Worm (Caenorhabditis elegans) whole organism, mixed stage, embryonic: ENCODE data around the gene spp-8.

Experiments
- blmp-1 ChIP-seq: fragments of 150-350 bp; optimal IDR thresholded peaks from 2 replicates; lab custom pipeline; 2014; ENCODE audit warnings: missing biosample characterization, missing genetic modification characterization
- ces-1 ChIP-seq: fragments of 150-350 bp; optimal IDR thresholded peaks from 2 replicates; lab custom pipeline; 2014; ENCODE audit warnings: missing biosample characterization, missing genetic modification reagents, missing genetic modification characterization
- elt-1 ChIP-seq: sonication (generic microtip); optimal IDR thresholded peaks from 2 replicates; lab custom pipeline; 2017; ENCODE audit warnings: missing genetic modification characterization, mild to moderate bottlenecking, missing compliant biosample characterization, antibody characterized with exemption, moderate library complexity, borderline replicate concordance; ENCODE audit not compliant: insufficient read depth
- elt-3 ChIP-seq: fragments of 150-350 bp; optimal IDR thresholded peaks from 2 replicates; lab custom pipeline; 2014; ENCODE audit warnings: missing biosample characterization, missing genetic modification characterization
- lin-13 ChIP-seq: fragments of 150-350 bp; optimal IDR thresholded peaks from 2 replicates; lab custom pipeline; 2014; ENCODE audit warnings: missing biosample characterization, missing genetic modification characterization
- nhr-12 ChIP-seq: fragments of 150-350 bp; optimal IDR thresholded peaks from 2 replicates; lab custom pipeline; 2014; ENCODE audit warnings: missing biosample characterization, missing genetic modification characterization
- nhr-28 ChIP-seq: fragments of 150-350 bp; optimal IDR thresholded peaks from 2 replicates; lab custom pipeline; 2014; ENCODE audit warnings: missing biosample characterization, missing genetic modification characterization
- pha-4 ChIP-seq: fragments of 150-350 bp; optimal IDR thresholded peaks from 2 replicates; lab custom pipeline; 2018; ENCODE audit warnings: missing biosample characterization, missing genetic modification reagents, missing genetic modification characterization
- snpc-4 ChIP-seq: fragments of 150-350 bp; optimal IDR thresholded peaks from 2 replicates; lab custom pipeline; 2014; ENCODE audit warnings: missing biosample characterization, missing genetic modification characterization
- unc-39 ChIP-seq: fragments of 150-350 bp; optimal IDR thresholded peaks from 2 replicates; lab custom pipeline; 2014; ENCODE audit warnings: missing biosample characterization, missing genetic modification characterization
- ztf-11 ChIP-seq: fragments of 150-350 bp; optimal IDR thresholded peaks from 2 replicates; lab custom pipeline; 2014; ENCODE audit warnings: missing biosample characterization, missing genetic modification characterization

- TF ChIP-seq nhr-12 (tag; lab: Kevin White, UChicago) (no peak), elt-3 (tag; lab: Kevin White, UChicago) (no peak), pha-4 (no peak), ztf-11 (tag; lab: Kevin White, UChicago) (no peak), blmp-1 (tag; lab: Kevin White, UChicago) (no peak), nhr-28 (no peak), elt-1 (tag; lab: Kevin White, UChicago) (no peak), unc-39 (no peak), ces-1 (GFP tag; lab: Kevin White, UChicago) (no peak), snpc-4 (no peak), lin-13 (tag; lab: Kevin White, UChicago) (no peak)
These were observed 7.7 kb upstream of the spp-8 start, which contains the start of gene C28C12.11 for ce11 chrIV:8473756-8474155.
